Worm (Caenorhabditis elegans) whole organism, mixed stage, embryonic: Measurements from ENCODE around the gene unc-62.

Experiments used
- M03D4.4 ChIP-seq: sonication (generic microtip); optimal IDR thresholded peaks from 2 replicates; lab custom pipeline; 2017; ENCODE audit warnings: mild to moderate bottlenecking, missing genetic modification characterization, missing compliant biosample characterization
- blmp-1 ChIP-seq: fragments of 150-350 bp; optimal IDR thresholded peaks from 2 replicates; lab custom pipeline; 2014; ENCODE audit warnings: missing biosample characterization, missing genetic modification characterization
- ceh-39 ChIP-seq: fragments of 150-350 bp; optimal IDR thresholded peaks from 2 replicates; lab custom pipeline; 2014; ENCODE audit warnings: missing biosample characterization, missing genetic modification characterization
- ceh-43 ChIP-seq: fragments of 200-800 bp; sonication (Bioruptor generic); optimal IDR thresholded peaks from 2 replicates; lab custom pipeline; 2018; ENCODE audit warnings: mild to moderate bottlenecking, missing genetic modification characterization, moderate library complexity, missing compliant biosample characterization
- ceh-83 ChIP-seq: fragments of 200-800 bp; sonication (Bioruptor generic); optimal IDR thresholded peaks from 2 replicates; lab custom pipeline; 2018; ENCODE audit warnings: mild to moderate bottlenecking, missing genetic modification characterization, missing compliant biosample characterization
- ces-1 ChIP-seq: fragments of 150-350 bp; optimal IDR thresholded peaks from 2 replicates; lab custom pipeline; 2014; ENCODE audit warnings: missing biosample characterization, missing genetic modification reagents, missing genetic modification characterization
- cnd-1 ChIP-seq: fragments of 200-800 bp; sonication (Bioruptor generic); optimal IDR thresholded peaks from 2 replicates; lab custom pipeline; 2018; ENCODE audit warnings: mild to moderate bottlenecking, missing genetic modification characterization, missing compliant biosample characterization
- drap-1 ChIP-seq: fragments of 200-800 bp; sonication (Bioruptor generic); optimal IDR thresholded peaks from 3 replicates; lab custom pipeline; 2018; ENCODE audit warnings: mild to moderate bottlenecking, missing genetic modification characterization, missing compliant biosample characterization
- elt-1 ChIP-seq: sonication (generic microtip); optimal IDR thresholded peaks from 2 replicates; lab custom pipeline; 2017; ENCODE audit warnings: missing genetic modification characterization, mild to moderate bottlenecking, missing compliant biosample characterization, antibody characterized with exemption, moderate library complexity, borderline replicate concordance; ENCODE audit not compliant: insufficient read depth
- elt-3 ChIP-seq: fragments of 150-350 bp; optimal IDR thresholded peaks from 2 replicates; lab custom pipeline; 2014; ENCODE audit warnings: missing biosample characterization, missing genetic modification characterization
- flh-1 ChIP-seq: fragments of 200-800 bp; sonication (Bioruptor generic); optimal IDR thresholded peaks from 2 replicates; lab custom pipeline; 2018; ENCODE audit warnings: mild to moderate bottlenecking, missing genetic modification characterization, moderate library complexity, missing compliant biosample characterization
- ham-2 ChIP-seq: fragments of 200-800 bp; sonication (Bioruptor generic); optimal IDR thresholded peaks from 2 replicates; lab custom pipeline; 2018; ENCODE audit warnings: mild to moderate bottlenecking, missing genetic modification characterization, missing compliant biosample characterization
- hlh-1 ChIP-seq: fragments of 150-350 bp; optimal IDR thresholded peaks from 2 replicates; lab custom pipeline; 2014; ENCODE audit warnings: missing biosample characterization, missing genetic modification reagents, missing genetic modification characterization
- lin-13 ChIP-seq: fragments of 150-350 bp; optimal IDR thresholded peaks from 2 replicates; lab custom pipeline; 2014; ENCODE audit warnings: missing biosample characterization, missing genetic modification characterization
- lin-32 ChIP-seq: fragments of 200-800 bp; sonication (Bioruptor generic); optimal IDR thresholded peaks from 2 replicates; lab custom pipeline; 2018; ENCODE audit warnings: mild to moderate bottlenecking, missing genetic modification characterization, missing compliant biosample characterization
- lsy-2 ChIP-seq: fragments of 150-350 bp; optimal IDR thresholded peaks from 2 replicates; lab custom pipeline; 2014; ENCODE audit warnings: missing biosample characterization, missing genetic modification characterization
- mab-5 ChIP-seq: fragments of 150-350 bp; optimal IDR thresholded peaks from 2 replicates; lab custom pipeline; 2014; ENCODE audit warnings: missing biosample characterization, missing genetic modification characterization
- mep-1 ChIP-seq: fragments of 150-350 bp; optimal IDR thresholded peaks from 2 replicates; lab custom pipeline; 2017; ENCODE audit warnings: missing biosample characterization, missing genetic modification reagents, missing genetic modification characterization, inconsistent platforms
- mls-2 ChIP-seq: sonication (generic microtip); optimal IDR thresholded peaks from 2 replicates; lab custom pipeline; 2016; ENCODE audit warnings: mild to moderate bottlenecking, missing genetic modification characterization, moderate library complexity, missing compliant biosample characterization
- nhr-12 ChIP-seq: fragments of 150-350 bp; optimal IDR thresholded peaks from 2 replicates; lab custom pipeline; 2014; ENCODE audit warnings: missing biosample characterization, missing genetic modification characterization
- nhr-2 ChIP-seq: fragments of 150-350 bp; optimal IDR thresholded peaks from 2 replicates; lab custom pipeline; 2014; ENCODE audit warnings: missing biosample characterization, missing genetic modification characterization
- nhr-237 ChIP-seq: fragments of 150-350 bp; optimal IDR thresholded peaks from 2 replicates; lab custom pipeline; 2014; ENCODE audit warnings: missing biosample characterization, missing genetic modification characterization
- nhr-28 ChIP-seq: fragments of 150-350 bp; optimal IDR thresholded peaks from 2 replicates; lab custom pipeline; 2014; ENCODE audit warnings: missing biosample characterization, missing genetic modification characterization
- nhr-76 ChIP-seq: sonication (generic microtip); optimal IDR thresholded peaks from 2 replicates; lab custom pipeline; 2017; ENCODE audit warnings: missing biosample characterization, missing genetic modification characterization
- pha-4 ChIP-seq: fragments of 150-350 bp; optimal IDR thresholded peaks from 2 replicates; lab custom pipeline; 2018; ENCODE audit warnings: missing biosample characterization, missing genetic modification reagents, missing genetic modification characterization
- sem-2 ChIP-seq: fragments of 200-800 bp; sonication (Bioruptor generic); optimal IDR thresholded peaks from 2 replicates; lab custom pipeline; 2018; ENCODE audit warnings: mild to moderate bottlenecking, missing genetic modification characterization, missing compliant biosample characterization
- sptf-1 ChIP-seq: sonication (generic microtip); optimal IDR thresholded peaks from 2 replicates; lab custom pipeline; 2017; ENCODE audit warnings: mild to moderate bottlenecking, missing genetic modification characterization, moderate library complexity, missing compliant biosample characterization
- tbx-8 ChIP-seq: fragments of 200-800 bp; sonication (Bioruptor generic); optimal IDR thresholded peaks from 2 replicates; lab custom pipeline; 2018; ENCODE audit warnings: mild to moderate bottlenecking, missing genetic modification characterization, moderate library complexity, missing compliant biosample characterization
- unc-120 ChIP-seq: sonication (generic microtip); optimal IDR thresholded peaks from 2 replicates; lab custom pipeline; 2017; ENCODE audit warnings: missing genetic modification characterization, missing compliant biosample characterization; ENCODE audit not compliant: poor library complexity, severe bottlenecking
- unc-39 ChIP-seq: fragments of 150-350 bp; optimal IDR thresholded peaks from 2 replicates; lab custom pipeline; 2014; ENCODE audit warnings: missing biosample characterization, missing genetic modification characterization
- unc-62 ChIP-seq: fragments of 150-350 bp; optimal IDR thresholded peaks from 2 replicates; lab custom pipeline; 2014; ENCODE audit warnings: missing biosample characterization, missing genetic modification reagents, missing genetic modification characterization
- zip-8 ChIP-seq: fragments of 150-350 bp; optimal IDR thresholded peaks from 2 replicates; lab custom pipeline; 2014; ENCODE audit warnings: missing biosample characterization, missing genetic modification characterization
- ztf-11 ChIP-seq: fragments of 150-350 bp; optimal IDR thresholded peaks from 2 replicates; lab custom pipeline; 2014; ENCODE audit warnings: missing biosample characterization, missing genetic modification characterization

Gene unc-62

ce11 chrV:4505408-4506270 lies 8.4 kb downstream of the unc-62 start:
- TF ChIP-seq unc-62 (GFP tag; lab: Kevin White, UChicago) (peak; percentile 37), unc-120 (tag; lab: Kevin White, UChicago) (no peak), elt-1 (tag; lab: Kevin White, UChicago) (peak; percentile 16), tbx-8 (GFP tag; lab: Kevin White, UChicago) (no peak), nhr-237 (tag; lab: Kevin White, UChicago) (no peak), ces-1 (no peak), nhr-76 (no peak), nhr-2 (tag; lab: Kevin White, UChicago) (peak; percentile 36), blmp-1 (tag; lab: Kevin White, UChicago) (peak; percentile 13), hlh-1 (tag; lab: Kevin White, UChicago) (peak; percentile 59), flh-1 (GFP tag; lab: Kevin White, UChicago) (no peak), pha-4 (tag; lab: Kevin White, UChicago) (no peak), ceh-43 (GFP tag; lab: Kevin White, UChicago) (no peak), zip-8 (tag; lab: Kevin White, UChicago) (peak; percentile 85), M03D4.4 (peak; percentile 0)

- TF ChIP-seq nhr-2 (tag; lab: Kevin White, UChicago): peak; percentile 65
- TF ChIP-seq unc-62 (GFP tag; lab: Kevin White, UChicago): peak; percentile 99
- no peak for TF ChIP-seq hlh-1 (tag; lab: Kevin White, UChicago)
- TF ChIP-seq elt-1 (tag; lab: Kevin White, UChicago): no peak
- TF ChIP-seq lin-32 (GFP tag; lab: Kevin White, UChicago): peak; percentile 80
Measured at ce11 chrV:4506681-4507080, 9.4 kb downstream of the unc-62 start.

ce11 chrV:4507129-4507528 lies 9.9 kb downstream of the unc-62 start:
- TF ChIP-seq elt-1 (tag; lab: Kevin White, UChicago): no peak
- no peak for TF ChIP-seq ceh-43 (GFP tag; lab: Kevin White, UChicago)
- TF ChIP-seq zip-8 (tag; lab: Kevin White, UChicago): no peak
- TF ChIP-seq pha-4 (tag; lab: Kevin White, UChicago): no peak
- TF ChIP-seq sptf-1: no peak
- no peak for TF ChIP-seq unc-120 (tag; lab: Kevin White, UChicago)
- no peak for TF ChIP-seq elt-3
- TF ChIP-seq hlh-1 (tag; lab: Kevin White, UChicago): peak; percentile 15
- peak; percentile 92 for TF ChIP-seq unc-62 (GFP tag; lab: Kevin White, UChicago)
- no peak for TF ChIP-seq drap-1
- no peak for TF ChIP-seq lin-13
- TF ChIP-seq mab-5 (tag; lab: Kevin White, UChicago): no peak
- TF ChIP-seq nhr-12 (tag; lab: Kevin White, UChicago): no peak
- peak; percentile 67 for TF ChIP-seq ceh-83 (GFP tag; lab: Kevin White, UChicago)

- TF ChIP-seq unc-120 (tag; lab: Kevin White, UChicago): peak; percentile 92
- TF ChIP-seq unc-39: no peak
- TF ChIP-seq ceh-39 (tag; lab: Kevin White, UChicago): no peak
- TF ChIP-seq lsy-2 (tag; lab: Kevin White, UChicago): peak; percentile 91
- peak; percentile 55 for TF ChIP-seq drap-1
- TF ChIP-seq ham-2 (GFP tag; lab: Kevin White, UChicago): peak; percentile 96
- no peak for TF ChIP-seq elt-1 (tag; lab: Kevin White, UChicago)
- TF ChIP-seq mls-2 (tag; lab: Kevin White, UChicago): peak; percentile 46
- TF ChIP-seq mep-1: no peak
- TF ChIP-seq ztf-11 (tag; lab: Kevin White, UChicago): no peak
- TF ChIP-seq lin-13: peak; percentile 13
- no peak for TF ChIP-seq nhr-28 (tag; lab: Kevin White, UChicago)
- peak; percentile 40 for TF ChIP-seq lin-32 (GFP tag; lab: Kevin White, UChicago)
- no peak for TF ChIP-seq elt-3
- TF ChIP-seq ceh-83 (GFP tag; lab: Kevin White, UChicago): no peak
- peak; percentile 97 for TF ChIP-seq hlh-1 (tag; lab: Kevin White, UChicago)
- TF ChIP-seq unc-62 (GFP tag; lab: Kevin White, UChicago): peak; percentile 100
- no peak for TF ChIP-seq ceh-43 (GFP tag; lab: Kevin White, UChicago)
- no peak for TF ChIP-seq sem-2 (GFP tag; lab: Kevin White, UChicago)
- TF ChIP-seq cnd-1 (tag; lab: Kevin White, UChicago): peak; percentile 50
- peak; percentile 32 for TF ChIP-seq mab-5 (tag; lab: Kevin White, UChicago)
- peak; percentile 16 for TF ChIP-seq ces-1
- peak; percentile 7 for TF ChIP-seq nhr-2 (tag; lab: Kevin White, UChicago)
- peak; percentile 58 for TF ChIP-seq sptf-1
- no peak for TF ChIP-seq zip-8 (tag; lab: Kevin White, UChicago)
- TF ChIP-seq tbx-8 (GFP tag; lab: Kevin White, UChicago): no peak
- TF ChIP-seq M03D4.4: peak; percentile 31
- TF ChIP-seq nhr-12 (tag; lab: Kevin White, UChicago): no peak
Measured at ce11 chrV:4507836-4508462, 10.7 kb downstream of the unc-62 start.
